Fruit fly (Drosophila melanogaster): ENCODE measurements around the gene Tsp66A.

Gene Tsp66A

dm6 chr3L:7510414-7511384 is 45.4 kb downstream of the Tsp66A start, which contains the start of gene CG7546 (continued):
- TF ChIP-seq topi (GFP tag; optimal IDR thresholded peaks at IDR 0.05) (no peak), CG8632 (GFP tag; optimal IDR thresholded peaks at IDR 0.05) (peak; percentile 15), acj6 (GFP tag; optimal IDR thresholded peaks at IDR 0.05) (peak; percentile 41), CG11902 (GFP tag; optimal IDR thresholded peaks at IDR 0.05) (no peak), eg (GFP tag; IDR thresholded peaks at IDR 0.05) (peak; percentile 34; the same call in 1 of the 3 replicates), cyc (GFP tag; optimal IDR thresholded peaks at IDR 0.05) (peak; percentile 18), Gug (GFP tag; IDR thresholded peaks at IDR 0.05) (no peak), Sox15 (GFP tag; optimal IDR thresholded peaks at IDR 0.05) (peak; percentile 32)
